Worm (Caenorhabditis elegans) whole organism, early embryonic: ENCODE data around the gene cct-5.

Experiments
- F13C5.2 ChIP-seq: sonication (generic microtip); optimal IDR thresholded peaks from 2 replicates; lab custom pipeline; 2017; ENCODE audit warnings: mild to moderate bottlenecking, missing genetic modification characterization, inconsistent platforms, missing compliant biosample characterization
- ama-1 ChIP-seq: fragments of 150-350 bp; optimal IDR thresholded peaks from 2 replicates; lab custom pipeline; 2014

DNA sequence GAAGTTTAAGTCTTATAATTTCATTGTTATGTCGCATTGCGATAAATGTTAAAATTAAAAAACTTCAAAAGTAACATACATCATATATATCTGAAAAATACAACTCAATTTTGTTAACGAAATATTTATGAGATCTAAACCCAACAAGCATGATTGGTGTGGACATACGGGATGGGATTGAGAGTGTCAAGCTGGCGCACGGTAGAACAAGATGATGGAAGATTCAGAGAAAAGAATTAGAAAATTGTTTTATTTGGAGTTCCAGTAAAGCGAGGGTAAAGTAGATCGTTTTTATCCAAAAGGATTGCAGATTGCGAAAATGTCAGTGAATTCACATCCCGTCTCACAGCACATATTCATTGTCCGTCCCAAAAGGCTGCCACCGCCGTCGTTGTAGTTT is 31.1 kb downstream of the cct-5 start:
- TF ChIP-seq ama-1 (lab: Kevin White, UChicago), result no peak
- no peak for TF ChIP-seq F13C5.2 (tag; lab: Kevin White, UChicago)
